Worm (Caenorhabditis elegans) whole organism, early embryonic: ENCODE measurements around the gene sphk-1.

Experiments
- B0310.2 ChIP-seq: sonication (generic microtip); optimal IDR thresholded peaks from 2 replicates; lab custom pipeline; 2016; ENCODE audit warnings: mild to moderate bottlenecking, missing genetic modification characterization, missing compliant biosample characterization
- F13C5.2 ChIP-seq: sonication (generic microtip); optimal IDR thresholded peaks from 2 replicates; lab custom pipeline; 2017; ENCODE audit warnings: mild to moderate bottlenecking, missing genetic modification characterization, inconsistent platforms, missing compliant biosample characterization
- aly-1 ChIP-seq: sonication (generic microtip); optimal IDR thresholded peaks from 2 replicates; lab custom pipeline; 2016; ENCODE audit warnings: missing genetic modification characterization, missing compliant biosample characterization
- ama-1 ChIP-seq: fragments of 150-350 bp; optimal IDR thresholded peaks from 2 replicates; lab custom pipeline; 2014
- ceh-13 ChIP-seq: fragments of 200-800 bp; sonication (Bioruptor generic); optimal IDR thresholded peaks from 2 replicates; lab custom pipeline; 2018; ENCODE audit warnings: mild to moderate bottlenecking, missing genetic modification characterization, missing compliant biosample characterization
- ceh-36 ChIP-seq: sonication (generic microtip); optimal IDR thresholded peaks from 2 replicates; lab custom pipeline; 2016; ENCODE audit warnings: missing genetic modification characterization, inconsistent platforms, missing compliant biosample characterization
- ets-7 ChIP-seq: sonication (generic microtip); optimal IDR thresholded peaks from 2 replicates; lab custom pipeline; 2016; ENCODE audit warnings: missing genotype, missing genetic modification characterization, missing compliant biosample characterization
- flt-1 ChIP-seq: fragments of 200-800 bp; sonication (Bioruptor generic); IDR thresholded peaks from 2 replicates; pipeline ENCODE4 v1.3.6; 2022; ENCODE audit warnings: missing genetic modification characterization, missing compliant biosample characterization
- hmbx-1 ChIP-seq: sonication (generic microtip); optimal IDR thresholded peaks from 2 replicates; lab custom pipeline; 2016; ENCODE audit warnings: mild to moderate bottlenecking, missing genetic modification characterization, missing compliant biosample characterization
- hmg-4 ChIP-seq: fragments of 200-800 bp; sonication (Bioruptor generic); optimal IDR thresholded peaks from 2 replicates; lab custom pipeline; 2018; ENCODE audit warnings: mild to moderate bottlenecking, missing genetic modification characterization, missing compliant biosample characterization
- hnd-1 ChIP-seq: sonication (generic microtip); optimal IDR thresholded peaks from 2 replicates; lab custom pipeline; 2016; ENCODE audit warnings: missing genetic modification characterization, missing compliant biosample characterization
- pes-1 ChIP-seq: fragments of 200-800 bp; sonication (Bioruptor generic); IDR thresholded peaks from 2 replicates; pipeline ENCODE4 v1.3.6; 2022; ENCODE audit warnings: missing genetic modification reagents, missing genetic modification characterization, missing compliant biosample characterization
- scrt-1 ChIP-seq: fragments of 200-800 bp; sonication (Bioruptor generic); IDR thresholded peaks from 2 replicates; pipeline ENCODE4 v1.3.6; 2022; ENCODE audit warnings: missing genetic modification characterization, missing compliant biosample characterization
- sea-1 ChIP-seq: fragments of 200-800 bp; sonication (Bioruptor generic); conservative IDR thresholded peaks from 2 replicates; pipeline ENCODE4 v1.3.6; 2022; ENCODE audit warnings: missing genetic modification characterization, missing compliant biosample characterization
- tbx-11 ChIP-seq: fragments of 200-800 bp; sonication (Bioruptor generic); IDR thresholded peaks from 2 replicates; pipeline ENCODE4 v1.3.6; 2022; ENCODE audit warnings: missing genetic modification characterization, missing compliant biosample characterization
- tbx-37 ChIP-seq: fragments of 200-800 bp; sonication (Bioruptor generic); conservative IDR thresholded peaks from 2 replicates; pipeline ENCODE4 v1.3.6; 2022; ENCODE audit warnings: missing genetic modification reagents, missing genetic modification characterization, missing compliant biosample characterization
- tra-4 ChIP-seq: sonication (generic microtip); optimal IDR thresholded peaks from 2 replicates; lab custom pipeline; 2017; ENCODE audit warnings: missing genetic modification characterization, missing compliant biosample characterization

The sphk-1 gene

ce11 chrII:8701619-8702350 lies at the start of gene sphk-1:
TSS of gene sphk-1 (minus strand) at chrII:8701669.
- no peak for TF ChIP-seq F13C5.2 (tag; lab: Kevin White, UChicago)

- TF ChIP-seq aly-1 (no peak), flt-1 (GFP tag; lab: Robert Waterston, UW) (no peak), B0310.2 (tag; lab: Kevin White, UChicago) (no peak), tra-4 (tag; lab: Kevin White, UChicago) (no peak), ceh-13 (GFP tag; lab: Kevin White, UChicago) (no peak), F13C5.2 (tag; lab: Kevin White, UChicago) (no peak), hmbx-1 (tag; lab: Kevin White, UChicago) (no peak), tbx-37 (GFP tag; lab: Robert Waterston, UW) (no peak), hnd-1 (tag; lab: Kevin White, UChicago) (no peak), sea-1 (GFP tag; lab: Robert Waterston, UW) (no peak), ets-7 (no peak), ama-1 (lab: Kevin White, UChicago) (no peak), tbx-11 (no peak), ceh-36 (tag; lab: Kevin White, UChicago) (no peak)
These were observed 49.6 kb upstream of the sphk-1 start for ce11 chrII:8751042-8751441.

ce11 chrII:8750056-8750455 lies 48.6 kb upstream of the sphk-1 start:
- TF ChIP-seq F13C5.2 (tag; lab: Kevin White, UChicago) (no peak), aly-1 (no peak), ceh-36 (tag; lab: Kevin White, UChicago) (no peak), scrt-1 (GFP tag; lab: Robert Waterston, UW) (no peak), hnd-1 (tag; lab: Kevin White, UChicago) (no peak), B0310.2 (tag; lab: Kevin White, UChicago) (no peak), ama-1 (lab: Kevin White, UChicago) (no peak), hmg-4 (GFP tag; lab: Kevin White, UChicago) (no peak), pes-1 (GFP tag; lab: Robert Waterston, UW) (no peak), tbx-37 (GFP tag; lab: Robert Waterston, UW) (no peak)

ce11 chrII:8749084-8749483 lies 47.6 kb upstream of the sphk-1 start:
- TF ChIP-seq hmg-4 (GFP tag; lab: Kevin White, UChicago) (no peak), tra-4 (tag; lab: Kevin White, UChicago) (no peak), hnd-1 (tag; lab: Kevin White, UChicago) (no peak), scrt-1 (GFP tag; lab: Robert Waterston, UW) (no peak), ama-1 (lab: Kevin White, UChicago) (no peak), sea-1 (GFP tag; lab: Robert Waterston, UW) (no peak), ets-7 (no peak), B0310.2 (tag; lab: Kevin White, UChicago) (no peak), aly-1 (no peak), ceh-36 (tag; lab: Kevin White, UChicago) (no peak), tbx-37 (GFP tag; lab: Robert Waterston, UW) (no peak), pes-1 (GFP tag; lab: Robert Waterston, UW) (no peak), tbx-11 (no peak), ceh-13 (GFP tag; lab: Kevin White, UChicago) (no peak), F13C5.2 (tag; lab: Kevin White, UChicago) (no peak), flt-1 (GFP tag; lab: Robert Waterston, UW) (no peak)

- TF ChIP-seq tbx-37 (GFP tag; lab: Robert Waterston, UW) (no peak), scrt-1 (GFP tag; lab: Robert Waterston, UW) (no peak)
These were observed 47.2 kb upstream of the sphk-1 start for ce11 chrII:8748638-8749037.

ce11 chrII:8747939-8748352 lies 46.5 kb upstream of the sphk-1 start:
- TF ChIP-seq hnd-1 (tag; lab: Kevin White, UChicago) (no peak), sea-1 (GFP tag; lab: Robert Waterston, UW) (no peak), F13C5.2 (tag; lab: Kevin White, UChicago) (peak; percentile 11), tra-4 (tag; lab: Kevin White, UChicago) (no peak), tbx-11 (no peak), ceh-36 (tag; lab: Kevin White, UChicago) (no peak), tbx-37 (GFP tag; lab: Robert Waterston, UW) (no peak), scrt-1 (GFP tag; lab: Robert Waterston, UW) (peak; percentile 54; the same call in 1 of the 2 replicates), aly-1 (no peak), ama-1 (lab: Kevin White, UChicago) (no peak), hmg-4 (GFP tag; lab: Kevin White, UChicago) (peak; percentile 73), flt-1 (GFP tag; lab: Robert Waterston, UW) (no peak), hmbx-1 (tag; lab: Kevin White, UChicago) (no peak)

- TF ChIP-seq F13C5.2 (tag; lab: Kevin White, UChicago) (no peak), sea-1 (GFP tag; lab: Robert Waterston, UW) (0 out of 2 replicates have a peak, but pooled peaks have one; percentile 21), tbx-11 (0 out of 2 replicates have a peak, but pooled peaks have one; percentile 54)
These were observed 45.9 kb upstream of the sphk-1 start for ce11 chrII:8747246-8747938.
